Worm (Caenorhabditis elegans) whole organism, midembryonic: ENCODE data around the gene M02F4.1.

Experiments used
- T22C8.4 ChIP-seq: fragments of 200-800 bp; sonication (Bioruptor generic); IDR thresholded peaks from 2 replicates; pipeline ENCODE4 v1.3.6; 2022; ENCODE audit warnings: missing genetic modification characterization, missing compliant biosample characterization
- cog-1 ChIP-seq: sonication (generic microtip); optimal IDR thresholded peaks from 2 replicates; lab custom pipeline; 2016; ENCODE audit warnings: missing genetic modification characterization, missing compliant biosample characterization
- flt-1 ChIP-seq: fragments of 200-800 bp; sonication (Bioruptor generic); IDR thresholded peaks from 2 replicates; pipeline ENCODE4 v1.3.6; 2022; ENCODE audit warnings: missing genetic modification characterization, missing compliant biosample characterization
- klf-2 ChIP-seq: fragments of 200-800 bp; sonication (Bioruptor generic); conservative IDR thresholded peaks from 2 replicates; pipeline ENCODE4 v1.3.6; 2022; ENCODE audit warnings: missing genetic modification reagents, missing genetic modification characterization, missing compliant biosample characterization
- med-1 ChIP-seq: sonication (generic microtip); optimal IDR thresholded peaks from 2 replicates; lab custom pipeline; 2017; ENCODE audit warnings: missing genetic modification characterization, mild to moderate bottlenecking, missing compliant biosample characterization, antibody characterized with exemption, missing genetic modification reagents; ENCODE audit not compliant: insufficient read depth
- ref-1 ChIP-seq: fragments of 200-800 bp; sonication (Bioruptor generic); conservative IDR thresholded peaks from 2 replicates; pipeline ENCODE4 v1.3.6; 2022; ENCODE audit warnings: missing genetic modification reagents, missing genetic modification characterization, missing compliant biosample characterization
- ztf-29 ChIP-seq: fragments of 200-800 bp; sonication (Bioruptor generic); IDR thresholded peaks from 2 replicates; pipeline ENCODE4 v1.3.6; 2022; ENCODE audit warnings: missing genetic modification reagents, missing genetic modification characterization, missing compliant biosample characterization

DNA sequence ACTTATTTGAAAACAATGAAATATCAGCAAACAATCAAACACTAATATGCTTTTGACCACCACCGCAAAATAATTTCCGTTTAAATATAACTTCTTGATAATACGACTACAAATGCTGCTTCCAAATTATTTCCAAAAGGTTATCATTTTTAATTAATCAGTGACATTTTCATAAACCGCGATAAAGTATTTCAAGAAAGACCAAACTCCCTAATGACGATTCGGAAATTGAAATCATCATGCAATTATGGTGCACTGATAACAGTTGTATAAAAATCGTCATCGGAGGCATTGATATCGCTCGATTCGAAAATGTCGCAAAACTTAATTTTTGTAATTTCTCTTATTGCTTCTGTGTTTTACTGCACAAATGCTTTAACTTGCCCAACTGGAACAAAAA, 2.6 kb upstream of the M02F4.1 start, which contains the start of gene clec-265:
- TF ChIP-seq klf-2: no peak
- TF ChIP-seq flt-1 (GFP tag; lab: Robert Waterston, UW): no peak
- TF ChIP-seq ref-1 (GFP tag; lab: Robert Waterston, UW): no peak
- no peak for TF ChIP-seq cog-1 (tag; lab: Kevin White, UChicago)
- TF ChIP-seq ztf-29 (GFP tag; lab: Robert Waterston, UW): no peak
- no peak for TF ChIP-seq med-1 (GFP tag; lab: Kevin White, UChicago)
- TF ChIP-seq T22C8.4 (GFP tag; lab: Robert Waterston, UW): no peak
